Fruit fly (Drosophila melanogaster) ovary, adult (tissue): ENCODE measurements around the gene Polr2I.

ENCODE experiments used
- CG17801 ChIP-seq: fragments of 200-800 bp; optimal IDR thresholded peaks from 2 replicates; lab custom pipeline; 2019; ENCODE audit warnings: missing biosample characterization, mild to moderate bottlenecking, missing genetic modification characterization, moderate library complexity; ENCODE audit not compliant: partially characterized antibody

The Polr2I gene

DNA sequence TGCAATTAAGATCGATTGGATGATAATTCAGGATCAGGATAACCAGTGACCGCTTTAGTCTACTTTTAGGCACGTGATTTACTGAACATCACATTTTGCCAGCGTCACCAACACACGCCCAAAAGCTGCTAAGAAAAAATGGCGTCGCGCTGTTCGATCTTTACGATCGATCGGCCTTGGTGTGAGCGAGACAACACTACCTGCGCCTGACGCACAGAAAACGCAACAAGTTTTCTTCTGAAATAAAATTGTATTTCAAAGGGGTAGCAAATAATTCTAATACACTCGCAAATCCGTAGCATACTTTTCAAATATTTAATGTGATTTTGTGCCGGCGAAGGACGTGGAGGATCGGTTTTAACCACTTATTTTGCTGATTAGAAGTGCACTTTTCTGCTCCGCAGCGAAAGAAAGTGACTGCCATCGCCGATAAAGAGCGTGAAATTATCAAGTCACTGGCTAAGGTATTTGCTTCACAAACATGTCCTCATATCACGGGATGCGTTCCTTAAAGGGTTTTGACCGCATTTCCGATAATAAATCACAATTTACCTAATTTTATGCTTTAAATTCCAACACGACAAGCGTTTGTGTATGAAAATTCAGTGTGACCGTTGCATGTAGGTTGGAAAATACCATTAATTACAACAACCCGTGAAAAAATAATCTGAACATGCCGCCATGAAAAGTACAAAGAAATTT is 766 bp upstream of the Polr2I start:
- TF ChIP-seq CG17801 (GFP tag; lab: Kevin White, UChicago): no peak

DNA sequence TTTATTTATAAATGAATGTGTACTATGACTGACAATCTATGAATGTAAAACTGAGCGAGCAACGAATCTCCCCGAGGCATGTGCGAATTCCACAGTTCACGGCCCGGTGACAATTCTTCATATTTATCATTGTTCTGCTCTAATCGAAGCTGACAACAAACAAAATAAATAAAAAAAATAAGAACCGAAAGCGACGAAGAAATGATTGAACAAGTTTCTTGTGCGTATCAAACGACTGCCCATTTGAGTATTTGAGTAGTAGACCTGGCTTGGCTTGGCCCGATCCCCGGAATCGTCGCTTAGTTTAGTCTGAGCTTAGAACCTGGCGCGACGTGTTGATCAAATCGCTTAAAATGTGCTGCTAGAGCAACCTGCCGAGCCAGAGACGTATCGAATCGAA is 1.2 kb downstream of the Polr2I start, which contains the start of gene CG31321:
CG31321 (plus strand) TSS at position 301 of the 400 bp plus-strand sequence.
- no peak for TF ChIP-seq CG17801 (GFP tag; lab: Kevin White, UChicago)

DNA sequence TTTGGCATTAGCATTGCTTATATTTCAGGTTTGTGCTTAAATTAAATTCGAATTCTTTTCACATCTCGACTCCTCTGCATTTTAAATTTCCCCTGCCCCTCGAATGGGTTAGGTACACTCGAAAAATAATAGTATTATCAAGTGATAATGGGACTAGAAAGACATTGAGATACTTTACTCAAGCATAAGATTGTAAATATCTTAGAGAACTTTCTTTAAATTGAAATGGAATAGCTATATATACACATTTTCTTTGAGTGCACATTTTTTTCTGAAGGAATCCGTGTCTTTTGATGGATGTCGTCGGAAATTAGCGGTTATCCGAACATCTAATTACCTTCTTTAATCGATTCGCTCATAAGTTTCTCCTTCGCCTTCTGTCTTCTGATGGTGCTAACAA is 2.1 kb downstream of the Polr2I start:
- TF ChIP-seq CG17801 (GFP tag; lab: Kevin White, UChicago): no peak

DNA sequence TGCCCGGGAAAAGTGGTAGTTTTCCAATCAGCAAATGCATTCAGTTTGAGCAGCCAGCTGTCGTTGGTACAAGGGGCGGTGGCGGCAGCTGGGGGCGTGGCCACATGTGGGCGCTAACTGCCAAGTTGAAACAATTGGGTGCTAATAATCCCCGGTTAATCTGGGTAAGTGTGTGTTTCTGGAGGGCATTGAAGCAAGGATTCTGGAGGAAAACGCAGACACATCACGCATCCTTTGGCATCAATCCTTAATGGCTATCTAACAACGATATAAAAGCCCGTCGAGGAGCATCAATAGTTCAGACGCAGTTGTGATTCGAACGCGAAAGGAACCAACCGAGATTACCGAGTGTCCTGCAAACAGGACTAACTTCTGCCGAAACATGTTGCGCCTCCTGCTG is 5.7 kb downstream of the Polr2I start, which contains the start of gene Crz:
Crz (plus strand) TSS at position 301 of the 400 bp plus-strand sequence.
- TF ChIP-seq CG17801 (GFP tag; lab: Kevin White, UChicago): no peak

DNA sequence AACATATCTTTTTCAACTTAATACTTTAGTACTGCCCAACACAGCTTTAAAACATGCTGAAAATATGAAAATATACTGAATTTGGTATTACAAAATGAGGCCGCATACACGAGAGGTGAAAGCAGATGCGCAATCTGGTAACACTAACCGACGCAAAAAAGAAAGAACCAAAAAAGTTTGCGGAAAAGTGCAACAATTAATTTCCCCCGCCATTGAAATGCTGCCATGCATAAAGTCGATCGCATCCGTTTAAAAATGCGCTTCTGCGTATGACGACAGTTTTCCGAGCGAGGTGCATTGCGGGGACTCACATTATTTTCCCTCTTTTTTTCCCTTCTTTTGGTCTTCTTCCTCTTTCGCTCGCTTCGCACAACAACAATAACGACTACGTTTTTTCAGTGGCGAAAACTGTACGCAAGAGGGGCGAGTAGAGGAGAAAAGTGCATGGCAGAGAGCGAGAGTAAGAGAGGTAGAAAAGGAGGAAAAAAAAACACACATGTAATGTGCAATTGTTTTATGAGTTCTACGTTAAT is 7.1 kb downstream of the Polr2I start, which contains the start of gene Set8:
Set8 (plus strand) TSS at position 127 of the 533 bp plus-strand sequence.
- peak; percentile 81 for TF ChIP-seq CG17801 (GFP tag; lab: Kevin White, UChicago)

DNA sequence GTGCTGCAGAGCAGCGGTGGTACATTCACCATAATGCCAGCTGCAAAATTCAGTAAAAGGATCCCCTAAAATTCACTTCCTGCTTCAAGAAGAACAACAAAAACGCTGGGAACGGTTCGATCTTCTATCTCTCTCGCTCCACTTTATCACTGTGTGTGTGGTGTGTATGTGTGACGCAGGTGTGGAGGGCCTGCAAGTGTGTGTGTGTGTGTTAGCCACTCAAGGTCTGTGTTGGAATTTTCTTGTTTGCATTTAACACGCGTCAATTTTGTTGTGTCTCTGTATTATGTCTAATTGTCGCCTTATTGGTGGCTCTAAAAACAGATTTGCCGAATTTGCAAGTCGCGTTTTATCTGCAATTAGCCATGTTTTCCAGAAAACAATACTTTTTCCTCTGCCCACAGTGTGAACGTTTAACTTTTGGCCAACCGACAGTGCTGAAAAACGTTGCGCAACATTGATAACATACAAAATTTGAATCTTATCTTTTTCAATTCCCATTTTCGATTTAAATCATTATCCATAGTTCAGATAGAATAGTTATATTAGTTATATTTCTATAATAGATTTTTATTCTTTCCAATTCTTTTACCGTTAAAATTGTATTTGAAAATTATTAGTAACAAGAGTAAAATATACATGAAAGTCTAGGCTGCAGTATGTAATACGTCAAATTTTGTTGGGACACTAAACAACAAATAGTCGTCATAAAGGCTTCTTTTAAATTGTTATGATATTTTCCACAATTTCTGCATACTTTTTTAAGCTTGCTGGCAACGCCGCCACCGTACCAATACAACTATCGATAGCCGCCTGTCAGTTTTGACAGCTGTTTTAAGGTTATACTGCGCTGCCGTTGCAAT is 17.6 kb downstream of the Polr2I start, which contains the start of the genes Afti and ATPsynE:
Afti (minus strand) TSS at position 440 of the 863 bp plus-strand sequence.
ATPsynE (plus strand) TSS at position 698 of the 863 bp plus-strand sequence.
- peak; percentile 18 for TF ChIP-seq CG17801 (GFP tag; lab: Kevin White, UChicago)

DNA sequence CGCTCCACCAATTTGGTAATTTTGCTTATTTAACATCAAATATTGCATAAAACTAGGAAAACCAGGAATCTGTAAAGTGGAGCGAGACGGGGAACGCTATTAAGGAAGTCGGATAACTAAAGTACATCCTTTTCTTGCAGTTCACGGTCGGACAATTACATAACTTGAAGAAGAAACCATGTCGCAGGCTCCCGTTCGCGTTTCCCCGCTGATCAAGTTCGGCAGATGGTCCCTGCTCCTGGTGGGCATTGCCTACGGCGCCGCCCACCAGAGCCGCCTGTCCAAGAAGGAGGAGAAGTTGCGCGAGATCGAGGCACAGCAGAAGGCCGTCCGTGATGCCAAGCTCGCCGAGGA is 18.2 kb downstream of the Polr2I start:
- no peak for TF ChIP-seq CG17801 (GFP tag; lab: Kevin White, UChicago)

DNA sequence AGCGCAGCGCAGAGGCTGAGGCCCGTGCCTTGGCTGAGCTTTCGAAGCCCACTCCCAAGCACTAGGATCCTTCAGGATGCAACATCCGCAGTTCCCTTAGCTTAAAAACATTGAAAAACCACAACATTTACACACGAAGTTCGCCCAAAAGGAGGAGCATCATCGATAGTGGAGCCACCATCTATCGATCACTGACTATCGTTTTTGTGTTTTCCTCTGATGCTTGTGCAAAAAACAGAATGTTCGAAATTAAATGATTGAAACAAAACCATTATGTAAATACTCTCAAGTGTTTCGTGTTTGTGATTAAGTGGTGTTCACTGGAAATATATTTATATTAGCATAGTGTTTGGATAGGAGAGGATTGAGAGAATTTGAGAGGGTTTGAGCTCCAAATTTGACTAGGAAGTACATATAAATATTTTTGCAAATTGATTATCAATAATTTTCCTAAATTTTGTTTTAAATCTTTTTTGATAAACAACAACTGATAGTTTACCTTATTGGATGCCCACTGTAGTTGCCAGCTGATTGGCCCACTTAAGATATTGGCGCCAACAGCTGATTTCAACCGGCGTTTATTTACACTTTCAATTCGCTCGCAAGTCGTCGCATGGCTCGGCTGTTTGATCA is 18.7 kb downstream of the Polr2I start, which contains the start of gene spn-B:
spn-B (plus strand) TSS at position 580 of the 633 bp plus-strand sequence.
- peak; percentile 85 for TF ChIP-seq CG17801 (GFP tag; lab: Kevin White, UChicago)

DNA sequence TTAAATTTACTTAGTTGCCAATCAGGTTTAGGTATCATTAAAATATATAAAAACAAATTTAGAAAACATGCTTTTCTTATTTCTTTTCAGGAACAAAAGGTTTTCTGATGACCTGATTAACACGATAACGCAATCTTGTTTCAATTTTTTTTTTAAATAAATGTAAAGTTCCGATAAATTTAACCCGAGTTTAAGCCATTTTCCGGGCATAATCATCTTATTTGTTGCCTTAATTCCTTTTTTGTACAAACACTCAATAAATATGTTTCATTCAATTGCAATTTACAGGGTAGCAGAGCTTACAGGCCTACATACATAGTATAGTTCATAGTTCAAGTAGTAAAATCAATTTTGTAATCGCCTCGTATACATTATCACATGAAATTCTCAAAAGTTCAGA is 20.7 kb downstream of the Polr2I start:
- TF ChIP-seq CG17801 (GFP tag; lab: Kevin White, UChicago): no peak

DNA sequence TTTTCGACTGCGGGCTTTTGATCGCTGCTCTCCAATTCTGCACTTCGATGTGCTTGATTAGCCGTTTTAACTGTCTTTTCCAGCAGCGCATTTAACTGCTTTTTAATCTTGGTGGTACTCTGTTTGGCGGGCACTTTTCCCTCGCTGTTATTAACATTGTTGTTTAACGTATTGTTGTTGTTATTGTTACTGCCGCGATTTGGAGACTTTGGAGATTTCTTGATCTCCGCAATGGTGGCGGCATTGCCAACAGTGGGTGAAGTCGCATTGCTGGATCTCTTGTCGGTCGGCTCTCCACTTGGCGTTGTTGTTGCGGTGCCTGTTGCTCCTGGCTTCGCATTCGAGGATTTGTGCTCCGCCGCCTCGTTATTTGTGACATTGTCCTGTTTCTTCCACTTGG is 21.8 kb downstream of the Polr2I start:
- no peak for TF ChIP-seq CG17801 (GFP tag; lab: Kevin White, UChicago)

DNA sequence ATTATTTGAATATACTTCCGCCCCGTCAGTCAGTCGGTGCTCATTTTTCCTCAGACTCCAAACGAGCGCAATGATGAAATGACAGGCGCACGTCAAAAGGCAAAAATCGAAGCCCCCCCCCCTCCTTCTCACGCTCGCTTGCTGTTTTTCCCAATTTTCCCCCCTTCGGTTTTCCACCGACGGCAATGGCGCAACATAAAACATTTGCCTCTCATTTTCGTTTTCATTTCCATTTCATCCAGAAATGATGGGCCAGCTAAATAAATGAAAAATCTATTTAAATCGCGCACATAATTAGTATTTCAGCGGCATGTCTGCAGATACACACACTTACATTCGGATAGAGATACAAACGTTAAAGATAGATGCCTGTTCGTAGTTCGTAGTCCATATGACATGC is 22.6 kb downstream of the Polr2I start:
- no peak for TF ChIP-seq CG17801 (GFP tag; lab: Kevin White, UChicago)

DNA sequence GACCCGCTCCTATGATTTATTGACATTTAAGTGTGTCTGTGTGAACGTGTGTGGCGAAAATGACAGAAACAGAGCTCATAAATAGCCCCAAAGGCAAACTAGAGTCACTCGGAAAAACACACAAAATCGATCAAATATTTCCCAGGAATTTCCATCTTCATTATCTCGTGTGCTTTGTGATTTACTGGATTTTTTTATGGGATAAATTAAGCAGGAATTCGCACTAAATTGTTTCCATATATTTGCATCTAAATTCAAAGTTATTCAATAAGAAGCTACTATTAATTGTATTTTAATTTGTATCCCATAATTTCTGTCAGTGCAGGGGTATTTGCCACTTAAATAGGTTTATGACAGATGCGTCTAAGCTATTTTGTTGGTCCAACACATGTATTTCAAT is 23.8 kb downstream of the Polr2I start:
- TF ChIP-seq CG17801 (GFP tag; lab: Kevin White, UChicago): no peak

DNA sequence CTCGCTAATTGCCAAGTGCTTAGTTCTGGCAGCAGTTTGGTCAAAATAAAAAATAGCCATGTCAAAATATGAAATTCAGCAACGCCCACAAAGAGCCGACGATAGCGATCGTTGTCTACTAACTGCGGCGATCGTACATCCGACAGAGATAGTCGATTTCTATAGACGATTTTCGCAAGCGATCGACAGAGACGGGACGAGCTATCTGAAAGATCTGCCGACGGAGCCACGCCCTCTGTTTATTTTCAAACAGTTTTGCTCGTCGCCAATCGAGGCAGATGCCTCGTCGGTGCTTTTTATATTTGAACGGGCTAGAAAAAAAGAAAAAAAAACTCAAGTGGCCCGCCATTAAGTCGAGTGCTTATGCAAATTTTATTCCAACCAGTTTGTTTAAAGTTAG is 26.6 kb downstream of the Polr2I start:
- TF ChIP-seq CG17801 (GFP tag; lab: Kevin White, UChicago): no peak

DNA sequence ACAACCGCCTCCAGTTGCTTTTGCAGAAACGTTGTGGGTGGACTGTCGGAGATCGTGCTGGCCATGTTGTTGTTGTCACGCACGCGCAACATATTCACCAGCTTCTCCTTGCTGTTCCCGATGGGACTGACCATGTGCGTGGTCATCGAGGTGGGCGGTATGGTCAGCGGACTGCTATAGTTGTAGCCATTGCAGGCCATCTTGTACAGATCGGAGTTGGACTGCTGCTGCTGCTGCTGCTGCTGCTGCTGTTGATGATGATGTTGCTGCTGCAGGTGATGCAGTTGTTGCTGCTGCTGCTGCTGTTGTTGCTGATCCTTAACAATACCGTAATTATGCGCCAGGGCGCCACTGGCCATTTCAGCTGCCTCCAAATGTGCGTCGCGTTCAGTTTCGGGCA is 35.9 kb downstream of the Polr2I start:
- TF ChIP-seq CG17801 (GFP tag; lab: Kevin White, UChicago): no peak
